Worm (Caenorhabditis elegans): ENCODE data around the gene R107.2.

- TF ChIP-seq nhr-77 (tag; optimal IDR thresholded peaks at IDR 0.05): no peak
- peak; percentile 46 for TF ChIP-seq nhr-28 (tag; optimal IDR thresholded peaks at IDR 0.05)
- no peak for TF ChIP-seq lsy-2 (tag; optimal IDR thresholded peaks at IDR 0.05)
- no peak for TF ChIP-seq lin-13 (GFP tag; optimal IDR thresholded peaks at IDR 0.05)
- no peak for TF ChIP-seq nhr-76 (tag; optimal IDR thresholded peaks at IDR 0.05)
- TF ChIP-seq dpl-1 (GFP tag; optimal IDR thresholded peaks at IDR 0.05): no peak
- TF ChIP-seq lin-15B (tag; optimal IDR thresholded peaks at IDR 0.05): no peak
- no peak for TF ChIP-seq lin-39 (tag; optimal IDR thresholded peaks at IDR 0.05)
- TF ChIP-seq skn-1 (tag; optimal IDR thresholded peaks at IDR 0.05): no peak
- TF ChIP-seq zag-1 (tag; optimal IDR thresholded peaks at IDR 0.05): no peak
- TF ChIP-seq ces-1 (GFP tag; optimal IDR thresholded peaks at IDR 0.05): no peak
- TF ChIP-seq snpc-4 (tag; optimal IDR thresholded peaks at IDR 0.05): no peak
These were observed 10.7 kb downstream of the R107.2 start for ce11 chrIII:9035037-9035436.
